Worm (Caenorhabditis elegans) whole organism, L1 larva: ENCODE results near the gene F35H10.2.

Experiments used
- aly-2 ChIP-seq: fragments of 150-350 bp; optimal IDR thresholded peaks from 2 replicates; lab custom pipeline; 2014; ENCODE audit warnings: missing biosample characterization, missing genetic modification characterization
- blmp-1 ChIP-seq: fragments of 150-350 bp; optimal IDR thresholded peaks from 2 replicates; lab custom pipeline; 2014; ENCODE audit warnings: missing biosample characterization, missing genetic modification characterization
- isw-1 ChIP-seq: fragments of 200-800 bp; sonication (Bioruptor generic); IDR thresholded peaks from 2 replicates; pipeline ENCODE4 v1.3.6; 2022; ENCODE audit warnings: missing genetic modification characterization, missing compliant biosample characterization
- jun-1 ChIP-seq: fragments of 150-350 bp; optimal IDR thresholded peaks from 2 replicates; lab custom pipeline; 2014; ENCODE audit warnings: missing biosample characterization, missing genetic modification reagents, missing genetic modification characterization
- lsy-2 ChIP-seq, 2 experiments: fragments of 150-350 bp; optimal IDR thresholded peaks; 2 replicates each; lab custom pipeline; 2014; ENCODE audit warnings: missing biosample characterization in 2 of 2, missing genetic modification characterization in 2 of 2
- nhr-237 ChIP-seq: fragments of 150-350 bp; optimal IDR thresholded peaks from 2 replicates; lab custom pipeline; 2014; ENCODE audit warnings: missing biosample characterization, missing genetic modification characterization
- pqm-1 ChIP-seq: sonication (generic microtip); optimal IDR thresholded peaks from 3 replicates; lab custom pipeline; 2017; ENCODE audit warnings: missing biosample characterization, missing genetic modification characterization
- snpc-4 ChIP-seq: fragments of 150-350 bp; optimal IDR thresholded peaks from 2 replicates; lab custom pipeline; 2014; ENCODE audit warnings: missing biosample characterization, missing genetic modification characterization
- sox-4 ChIP-seq: sonication (generic microtip); optimal IDR thresholded peaks from 2 replicates; lab custom pipeline; 2016; ENCODE audit warnings: missing genetic modification characterization, missing compliant biosample characterization
- ztf-11 ChIP-seq, 2 experiments: sonication (generic microtip); optimal IDR thresholded peaks; 2 replicates each; lab custom pipeline; 2016 to 2017; ENCODE audit warnings: missing genetic modification characterization in 2 of 2, missing biosample characterization in 1 of 2, missing compliant biosample characterization in 1 of 2

ce11 chrIV:8312105-8312504 is 16.9 kb upstream of the F35H10.2 start:
- TF ChIP-seq isw-1 (GFP tag; lab: Robert Waterston, UW), result no peak
- TF ChIP-seq snpc-4 (tag; lab: Kevin White, UChicago), result no peak
- no peak for TF ChIP-seq aly-2 (tag; lab: Kevin White, UChicago)
- TF ChIP-seq pqm-1 (tag; lab: Kevin White, UChicago), result no peak
- no peak for TF ChIP-seq nhr-237
- no peak for TF ChIP-seq lsy-2 (tag; optimal IDR thresholded peaks at IDR 0.05; lab: Kevin White, UChicago)
- no peak for TF ChIP-seq blmp-1 (tag; lab: Kevin White, UChicago)
- no peak for TF ChIP-seq ztf-11 (tag; optimal IDR thresholded peaks at IDR 0.05; lab: Kevin White, UChicago)
- no peak for TF ChIP-seq sox-4 (tag; lab: Kevin White, UChicago)
- no peak for TF ChIP-seq jun-1 (tag; lab: Kevin White, UChicago)
